Worm (Caenorhabditis elegans) whole organism, L1 larva: Measurements from ENCODE around the gene msa-1.

Experiments
- egl-27 ChIP-seq, 2 experiments: fragments of 150-350 bp in 1 of 2; sonication (generic microtip); optimal IDR thresholded peaks; 3 replicates each; lab custom pipeline; 2017 to 2018; ENCODE audit warnings: missing biosample characterization in 2 of 2, missing genetic modification characterization in 2 of 2, missing genetic modification reagents in 2 of 2
- mab-9 ChIP-seq: fragments of 200-800 bp; sonication (Bioruptor generic); IDR thresholded peaks from 2 replicates; pipeline ENCODE4 v1.3.6; 2022; ENCODE audit warnings: missing genetic modification reagents, missing genetic modification characterization, missing compliant biosample characterization
- nhr-11 ChIP-seq: fragments of 150-350 bp; optimal IDR thresholded peaks from 2 replicates; lab custom pipeline; 2014; ENCODE audit warnings: missing biosample characterization, missing genetic modification characterization

DNA sequence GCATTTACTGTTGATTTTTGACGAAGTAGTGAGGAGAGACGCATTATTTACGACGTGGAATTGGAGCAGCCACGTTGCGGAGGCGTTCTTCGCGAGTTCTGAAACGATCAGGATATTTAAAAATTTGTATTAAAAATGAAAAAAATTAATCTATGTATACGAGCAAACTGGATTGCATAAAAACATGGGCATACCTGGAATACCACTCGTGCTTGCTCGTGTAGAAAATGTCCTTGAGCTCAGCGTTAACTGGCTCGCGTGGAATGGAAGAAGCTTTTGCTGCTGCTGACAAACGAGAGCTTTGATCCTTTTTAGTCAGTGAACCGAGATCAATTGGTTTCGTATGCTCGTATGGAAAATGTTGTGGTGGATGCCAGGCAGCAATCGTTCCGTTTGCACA, 5.5 kb downstream of the msa-1 start, which contains the start of gene lpl-1:
- TF ChIP-seq nhr-11 (tag; lab: Kevin White, UChicago) (no peak), egl-27 (tag; optimal IDR thresholded peaks at IDR 0.05; lab: Kevin White, UChicago) (no peak), mab-9 (no peak)
